Worm (Caenorhabditis elegans) whole organism, young adult: Measurements from ENCODE around the gene C54H2.4.

Experiments used
- B0261.1 ChIP-seq: sonication (generic microtip); optimal IDR thresholded peaks from 2 replicates; lab custom pipeline; 2016; ENCODE audit warnings: mild to moderate bottlenecking, missing genetic modification characterization, moderate library complexity, missing compliant biosample characterization
- C17E4.6 ChIP-seq: fragments of 200-800 bp; sonication (Bioruptor generic); IDR thresholded peaks from 2 replicates; pipeline ENCODE4 v1.3.6; 2022; ENCODE audit warnings: missing genetic modification reagents, missing genetic modification characterization, missing compliant biosample characterization
- F49E8.2 ChIP-seq: sonication (generic microtip); optimal IDR thresholded peaks from 3 replicates; lab custom pipeline; 2017; ENCODE audit warnings: missing genetic modification characterization, mild to moderate bottlenecking, missing compliant biosample characterization, antibody characterized with exemption, moderate library complexity; ENCODE audit not compliant: insufficient read depth
- F57C9.4 ChIP-seq: sonication (generic microtip); optimal IDR thresholded peaks from 2 replicates; lab custom pipeline; 2017; ENCODE audit warnings: mild to moderate bottlenecking, missing genetic modification characterization, missing compliant biosample characterization
- K12H6.12 ChIP-seq: fragments of 200-800 bp; sonication (Bioruptor generic); optimal IDR thresholded peaks from 2 replicates; lab custom pipeline; 2018; ENCODE audit warnings: mild to moderate bottlenecking, missing genetic modification characterization, missing compliant biosample characterization
- Y53G8AR.9 ChIP-seq: fragments of 200-800 bp; sonication (Bioruptor generic); conservative IDR thresholded peaks from 2 replicates; pipeline ENCODE4 v1.3.6; 2022; ENCODE audit warnings: missing genetic modification reagents, missing genetic modification characterization, missing compliant biosample characterization
- Y67H2A.10 ChIP-seq: fragments of 200-800 bp; sonication (Bioruptor generic); conservative IDR thresholded peaks from 2 replicates; pipeline ENCODE4 v1.3.6; 2022; ENCODE audit warnings: missing genetic modification reagents, missing genetic modification characterization, missing compliant biosample characterization
- aptf-3 ChIP-seq: fragments of 200-800 bp; sonication (Bioruptor generic); IDR thresholded peaks from 2 replicates; pipeline ENCODE4 v1.3.6; 2022; ENCODE audit warnings: missing genetic modification characterization, missing compliant biosample characterization
- atf-7 ChIP-seq: sonication (generic microtip); optimal IDR thresholded peaks from 2 replicates; lab custom pipeline; 2017; ENCODE audit warnings: mild to moderate bottlenecking, missing genetic modification characterization, missing compliant biosample characterization
- attf-5 ChIP-seq: fragments of 200-800 bp; sonication (Bioruptor generic); optimal IDR thresholded peaks from 2 replicates; lab custom pipeline; 2018; ENCODE audit warnings: mild to moderate bottlenecking, missing genetic modification characterization, missing compliant biosample characterization
- bed-1 ChIP-seq: fragments of 200-800 bp; sonication (Bioruptor generic); IDR thresholded peaks from 2 replicates; pipeline ENCODE4 v1.3.6; 2022; ENCODE audit warnings: missing genetic modification reagents, missing genetic modification characterization, missing compliant biosample characterization
- cebp-1 ChIP-seq, 2 experiments: fragments of 200-800 bp in 1 of 2; sonication (Bioruptor generic) in 1 of 2; sonication (generic microtip) in 1 of 2; IDR thresholded peaks in 1 of 2; optimal IDR thresholded peaks in 1 of 2; 2 replicates each; pipeline versions ENCODE4 v1.3.6 to Lab custom; 2017 to 2022; ENCODE audit warnings: missing compliant biosample characterization in 2 of 2, missing genetic modification characterization in 2 of 2, mild to moderate bottlenecking in 1 of 2, missing genetic modification reagents in 1 of 2, moderate library complexity in 1 of 2
- cebp-2 ChIP-seq: fragments of 200-800 bp; sonication (Bioruptor generic); IDR thresholded peaks from 2 replicates; pipeline ENCODE4 v1.3.6; 2022; ENCODE audit warnings: missing genetic modification characterization, missing compliant biosample characterization
- ceh-58 ChIP-seq: fragments of 200-800 bp; sonication (Bioruptor generic); IDR thresholded peaks from 2 replicates; pipeline ENCODE4 v1.3.6; 2022; ENCODE audit warnings: missing genetic modification characterization, missing compliant biosample characterization
- ceh-91 ChIP-seq: fragments of 200-800 bp; sonication (Bioruptor generic); IDR thresholded peaks from 2 replicates; pipeline ENCODE4 v1.3.6; 2022; ENCODE audit warnings: missing genetic modification reagents, missing genetic modification characterization, missing compliant biosample characterization
- chd-7 ChIP-seq: sonication (generic microtip); optimal IDR thresholded peaks from 2 replicates; lab custom pipeline; 2016; ENCODE audit warnings: mild to moderate bottlenecking, missing genetic modification characterization, moderate library complexity, missing compliant biosample characterization
- egrh-3 ChIP-seq: fragments of 200-800 bp; sonication (Bioruptor generic); IDR thresholded peaks from 2 replicates; pipeline ENCODE4 v1.3.6; 2022; ENCODE audit warnings: missing genetic modification reagents, missing genetic modification characterization, missing compliant biosample characterization
- ekl-4 ChIP-seq: fragments of 200-800 bp; sonication (Bioruptor generic); IDR thresholded peaks from 2 replicates; pipeline ENCODE4 v1.3.6; 2022; ENCODE audit warnings: missing genetic modification reagents, missing genetic modification characterization, missing compliant biosample characterization
- gei-17 ChIP-seq: fragments of 200-800 bp; sonication (Bioruptor generic); optimal IDR thresholded peaks from 2 replicates; lab custom pipeline; 2018; ENCODE audit warnings: mild to moderate bottlenecking, missing genetic modification characterization, missing compliant biosample characterization
- hrde-1 ChIP-seq: sonication (generic microtip); optimal IDR thresholded peaks from 2 replicates; lab custom pipeline; 2016; ENCODE audit warnings: missing genetic modification characterization, mild to moderate bottlenecking, missing compliant biosample characterization, moderate library complexity, missing genotype, missing genetic modification reagents, borderline replicate concordance
- lin-35 ChIP-seq, 3 experiments: fragments of 150-350 bp in 2 of 3; sonication (generic microtip) in 1 of 3; optimal IDR thresholded peaks; 2 replicates each; lab custom pipeline; 2014 to 2018; ENCODE audit warnings: missing biosample characterization in 3 of 3, missing genetic modification characterization in 3 of 3, missing genetic modification reagents in 3 of 3
- lin-40 ChIP-seq: sonication (generic microtip); optimal IDR thresholded peaks from 2 replicates; lab custom pipeline; 2016; ENCODE audit warnings: missing genetic modification characterization, mild to moderate bottlenecking, missing compliant biosample characterization, missing genotype, missing genetic modification reagents
- lin-54 ChIP-seq: fragments of 200-800 bp; sonication (Bioruptor generic); optimal IDR thresholded peaks from 2 replicates; lab custom pipeline; 2018; ENCODE audit warnings: mild to moderate bottlenecking, missing genetic modification characterization, missing compliant biosample characterization
- madf-10 ChIP-seq: sonication (generic microtip); optimal IDR thresholded peaks from 2 replicates; lab custom pipeline; 2016; ENCODE audit warnings: mild to moderate bottlenecking, missing genetic modification characterization, missing compliant biosample characterization
- madf-3 ChIP-seq: fragments of 200-800 bp; sonication (Bioruptor generic); IDR thresholded peaks from 2 replicates; pipeline ENCODE4 v1.3.6; 2022; ENCODE audit warnings: missing genetic modification reagents, missing genetic modification characterization, missing compliant biosample characterization
- madf-6 ChIP-seq: fragments of 200-800 bp; sonication (Bioruptor generic); IDR thresholded peaks from 2 replicates; pipeline ENCODE4 v1.3.6; 2022; ENCODE audit warnings: missing genetic modification reagents, missing genetic modification characterization, missing compliant biosample characterization
- mcd-1 ChIP-seq: fragments of 200-800 bp; sonication (Bioruptor generic); IDR thresholded peaks from 2 replicates; pipeline ENCODE4 v1.3.6; 2022; ENCODE audit warnings: missing genetic modification reagents, missing genetic modification characterization, missing compliant biosample characterization
- nfyb-1 ChIP-seq: fragments of 200-800 bp; sonication (Bioruptor generic); IDR thresholded peaks from 2 replicates; pipeline ENCODE4 v1.3.6; 2022; ENCODE audit warnings: missing genetic modification reagents, missing genetic modification characterization, missing compliant biosample characterization
- nhr-27 ChIP-seq: fragments of 200-800 bp; sonication (Bioruptor generic); optimal IDR thresholded peaks from 2 replicates; lab custom pipeline; 2018; ENCODE audit warnings: mild to moderate bottlenecking, missing genetic modification characterization, moderate library complexity, missing compliant biosample characterization
- nhr-90 ChIP-seq: sonication (generic microtip); optimal IDR thresholded peaks from 2 replicates; lab custom pipeline; 2016; ENCODE audit warnings: missing genotype, mild to moderate bottlenecking, missing genetic modification characterization, missing compliant biosample characterization
- pha-4 ChIP-seq: fragments of 150-350 bp; sonication (generic microtip); optimal IDR thresholded peaks from 2 replicates; lab custom pipeline; 2014; ENCODE audit warnings: missing biosample characterization, missing genetic modification reagents, missing genetic modification characterization
- snpc-1.1 ChIP-seq: sonication (generic microtip); optimal IDR thresholded peaks from 2 replicates; lab custom pipeline; 2017; ENCODE audit warnings: missing genetic modification characterization, mild to moderate bottlenecking, missing compliant biosample characterization, antibody characterized with exemption, moderate library complexity, missing genotype, missing genetic modification reagents; ENCODE audit not compliant: insufficient read depth
- sptf-2 ChIP-seq: fragments of 200-800 bp; sonication (Bioruptor generic); optimal IDR thresholded peaks from 2 replicates; lab custom pipeline; 2018; ENCODE audit warnings: mild to moderate bottlenecking, missing genetic modification characterization, missing compliant biosample characterization
- tbp1 ChIP-seq: fragments of 200-800 bp; sonication (Bioruptor generic); optimal IDR thresholded peaks from 2 replicates; lab custom pipeline; 2018; ENCODE audit warnings: mild to moderate bottlenecking, missing genetic modification characterization, missing compliant biosample characterization
- zfh-2 ChIP-seq: fragments of 200-800 bp; sonication (Bioruptor generic); conservative IDR thresholded peaks from 2 replicates; pipeline ENCODE4 v1.3.6; 2022; ENCODE audit warnings: missing genetic modification reagents, missing genetic modification characterization, missing compliant biosample characterization
- ztf-18 ChIP-seq: sonication (generic microtip); optimal IDR thresholded peaks from 2 replicates; lab custom pipeline; 2016; ENCODE audit warnings: missing genotype, mild to moderate bottlenecking, missing genetic modification characterization, missing compliant biosample characterization

C54H2.4 gene

ce11 chrX:5728956-5729467, 41.5 kb downstream of the C54H2.4 start (continued):
- TF ChIP-seq mcd-1, result peak; percentile 49
- TF ChIP-seq zfh-2 (GFP tag; lab: Robert Waterston, UW), result peak; percentile 93
- TF ChIP-seq lin-35 (GFP tag; optimal IDR thresholded peaks at IDR 0.05; lab: Kevin White, UChicago), result peak in 1 of 3 experiments; percentile 60
- TF ChIP-seq ceh-58 (GFP tag; lab: Robert Waterston, UW), result no peak
- no peak for TF ChIP-seq cebp-1 (GFP tag; IDR thresholded peaks at IDR 0.05; lab: Robert Waterston, UW)
- TF ChIP-seq cebp-1 (tag; optimal IDR thresholded peaks at IDR 0.05; lab: Kevin White, UChicago), result peak; percentile 67
- TF ChIP-seq attf-5 (GFP tag; lab: Kevin White, UChicago), result peak; percentile 26
- TF ChIP-seq chd-7 (tag; lab: Kevin White, UChicago), result peak; percentile 65
- peak; percentile 46 for TF ChIP-seq madf-10 (tag; lab: Kevin White, UChicago)
- TF ChIP-seq nfyb-1 (GFP tag; lab: Robert Waterston, UW), result peak; percentile 69
- no peak for TF ChIP-seq nhr-90 (tag; lab: Kevin White, UChicago)
- no peak for TF ChIP-seq sptf-2 (GFP tag; lab: Kevin White, UChicago)
- TF ChIP-seq ceh-91 (GFP tag; lab: Robert Waterston, UW), result no peak
- TF ChIP-seq egrh-3 (GFP tag; lab: Robert Waterston, UW), result no peak
- peak; percentile 76 for TF ChIP-seq K12H6.12 (tag; lab: Kevin White, UChicago)
- TF ChIP-seq nhr-27 (tag; lab: Kevin White, UChicago), result no peak
- peak; percentile 12 for TF ChIP-seq lin-54 (GFP tag; lab: Kevin White, UChicago)
- no peak for TF ChIP-seq hrde-1 (tag; lab: Kevin White, UChicago)
- TF ChIP-seq pha-4 (tag; lab: Kevin White, UChicago), result no peak
- peak; percentile 4 for TF ChIP-seq atf-7 (tag; lab: Kevin White, UChicago)
- TF ChIP-seq C17E4.6 (GFP tag; lab: Robert Waterston, UW), result no peak
- TF ChIP-seq lin-40 (tag; lab: Kevin White, UChicago), result peak; percentile 64
- no peak for TF ChIP-seq Y67H2A.10
- no peak for TF ChIP-seq madf-3 (GFP tag; lab: Robert Waterston, UW)
- TF ChIP-seq F49E8.2 (tag; lab: Kevin White, UChicago), result no peak
- no peak for TF ChIP-seq F57C9.4 (tag; lab: Kevin White, UChicago)
- peak; percentile 13 for TF ChIP-seq gei-17 (GFP tag; lab: Kevin White, UChicago)
- TF ChIP-seq madf-6 (GFP tag; lab: Robert Waterston, UW), result no peak

- TF ChIP-seq zfh-2 (GFP tag; lab: Robert Waterston, UW) (peak; percentile 83), B0261.1 (tag; lab: Kevin White, UChicago) (no peak), tbp1 (GFP tag; lab: Kevin White, UChicago) (no peak), cebp-2 (0 out of 2 replicates have a peak, but pooled peaks have one; percentile 39), Y53G8AR.9 (no peak), C17E4.6 (GFP tag; lab: Robert Waterston, UW) (no peak), ekl-4 (GFP tag; lab: Robert Waterston, UW) (no peak), snpc-1.1 (tag; lab: Kevin White, UChicago) (no peak), bed-1 (no peak), aptf-3 (no peak), ztf-18 (tag; lab: Kevin White, UChicago) (no peak)
These were observed 44.4 kb downstream of the C54H2.4 start for ce11 chrX:5726160-5726559.
